Worm (Caenorhabditis elegans) whole organism, mixed stage, embryonic: ENCODE measurements around the gene swsn-6.

Experiments
- bed-3 ChIP-seq: fragments of 200-800 bp; sonication (Bioruptor generic); optimal IDR thresholded peaks from 3 replicates; lab custom pipeline; 2018; ENCODE audit warnings: mild to moderate bottlenecking, missing genetic modification characterization, moderate library complexity, missing compliant biosample characterization
- nhr-28 ChIP-seq: fragments of 150-350 bp; optimal IDR thresholded peaks from 2 replicates; lab custom pipeline; 2014; ENCODE audit warnings: missing biosample characterization, missing genetic modification characterization
- pha-4 ChIP-seq: fragments of 150-350 bp; optimal IDR thresholded peaks from 2 replicates; lab custom pipeline; 2018; ENCODE audit warnings: missing biosample characterization, missing genetic modification reagents, missing genetic modification characterization
- ztf-11 ChIP-seq: fragments of 150-350 bp; optimal IDR thresholded peaks from 2 replicates; lab custom pipeline; 2014; ENCODE audit warnings: missing biosample characterization, missing genetic modification characterization

- TF ChIP-seq pha-4 (no peak), ztf-11 (tag; lab: Kevin White, UChicago) (no peak), bed-3 (no peak), nhr-28 (tag; lab: Kevin White, UChicago) (no peak)
Observed at ce11 chrIV:5419122-5419521, 24.3 kb downstream of the swsn-6 start, which contains the start of gene ehn-3.
